Fruit fly (Drosophila melanogaster): ENCODE results near the gene CG6788.

CG6788 gene

DNA sequence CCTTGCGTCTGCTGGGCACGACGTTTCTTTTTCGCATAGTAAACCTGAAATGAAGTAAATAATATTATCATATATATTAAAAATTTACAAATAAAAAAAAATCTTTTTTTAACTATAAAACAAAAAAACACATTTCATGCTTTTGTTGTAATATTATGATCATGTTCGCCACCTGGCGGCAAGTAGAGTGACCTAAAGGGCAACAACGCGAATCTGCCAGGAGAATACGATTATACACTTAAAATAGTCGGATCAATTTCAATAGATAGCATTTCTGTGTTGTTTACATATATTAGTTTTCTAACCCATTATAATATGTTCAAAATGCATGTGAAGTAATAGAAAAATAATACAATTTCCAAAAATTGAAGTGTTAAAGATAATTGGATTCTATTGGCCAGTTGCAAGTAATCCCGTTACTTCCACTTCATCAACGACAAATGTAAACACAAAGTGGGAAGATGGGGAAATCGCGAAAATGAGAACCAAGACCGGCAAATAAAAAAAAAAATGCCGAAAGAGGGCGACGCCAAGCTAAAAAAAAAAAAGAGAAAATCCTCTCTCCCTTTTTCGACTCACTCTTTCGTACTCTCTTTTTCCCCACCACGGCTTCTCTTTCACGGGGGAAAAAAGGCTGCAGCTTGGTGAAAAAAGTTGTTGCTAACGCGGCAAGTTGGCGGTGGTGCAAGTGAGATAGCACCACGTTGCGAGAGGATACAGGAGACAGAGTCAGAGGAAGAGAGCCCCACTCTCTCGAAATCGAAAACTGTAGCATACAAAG lies 17.2 kb upstream of the CG6788 start:
- TF ChIP-seq tj (GFP tag; optimal IDR thresholded peaks at IDR 0.05) (no peak), ovo (GFP tag; optimal IDR thresholded peaks at IDR 0.05) (no peak), Crg-1 (GFP tag; optimal IDR thresholded peaks at IDR 0.05) (no peak), CG7045 (GFP tag; optimal IDR thresholded peaks at IDR 0.05) (no peak), cic (GFP tag; optimal IDR thresholded peaks at IDR 0.05) (no peak), CG7101 (tag; optimal IDR thresholded peaks at IDR 0.05) (no peak), CG1620 (GFP tag; optimal IDR thresholded peaks at IDR 0.05) (no peak), toe (GFP tag; optimal IDR thresholded peaks at IDR 0.05) (no peak), CG14711 (tag; optimal IDR thresholded peaks at IDR 0.05) (no peak)

- TF ChIP-seq CG7101 (tag; optimal IDR thresholded peaks at IDR 0.05) (no peak), CG5204 (GFP tag; optimal IDR thresholded peaks at IDR 0.05) (no peak), cnc (optimal IDR thresholded peaks at IDR 0.05) (no peak), cic (GFP tag; optimal IDR thresholded peaks at IDR 0.05) (no peak)
Observed at dm6 chrX:17872310-17872709, 15.7 kb upstream of the CG6788 start.

DNA sequence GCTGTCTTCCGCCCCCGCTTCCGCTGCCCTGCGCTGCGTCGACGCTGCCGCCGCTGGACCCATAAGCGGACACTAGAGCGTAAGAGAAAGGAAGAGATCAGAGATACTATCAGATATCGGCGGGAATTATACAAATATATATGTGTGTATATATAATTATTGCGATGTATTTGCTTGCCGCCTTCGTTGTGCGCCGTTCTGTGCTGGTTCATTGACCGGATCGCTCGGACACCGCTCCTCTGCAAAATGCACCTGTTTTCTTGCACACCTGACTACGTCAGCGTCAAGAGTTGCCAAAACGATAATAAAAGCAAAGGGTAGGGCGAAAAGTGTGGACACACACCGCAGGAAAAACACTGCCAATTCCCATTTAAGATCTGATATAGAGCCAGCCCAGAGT lies 14.6 kb upstream of the CG6788 start:
- TF ChIP-seq cnc (optimal IDR thresholded peaks at IDR 0.05) (no peak), toe (GFP tag; optimal IDR thresholded peaks at IDR 0.05) (no peak), Hr96 (GFP tag; optimal IDR thresholded peaks at IDR 0.05) (no peak), pad (GFP tag; optimal IDR thresholded peaks at IDR 0.05) (no peak), CG1620 (GFP tag; optimal IDR thresholded peaks at IDR 0.05) (no peak), Crg-1 (GFP tag; optimal IDR thresholded peaks at IDR 0.05) (no peak), CG5204 (GFP tag; optimal IDR thresholded peaks at IDR 0.05) (no peak), cic (GFP tag; optimal IDR thresholded peaks at IDR 0.05) (no peak), CG7045 (GFP tag; optimal IDR thresholded peaks at IDR 0.05) (no peak), Mnt (GFP tag; optimal IDR thresholded peaks at IDR 0.05) (no peak), CG7101 (tag; optimal IDR thresholded peaks at IDR 0.05) (no peak), CG11617 (GFP tag; optimal IDR thresholded peaks at IDR 0.05) (no peak), kay (GFP tag; ENCODE audit: borderline replicate concordance) (no peak), ovo (GFP tag; optimal IDR thresholded peaks at IDR 0.05) (no peak), tj (GFP tag; optimal IDR thresholded peaks at IDR 0.05) (no peak), CG33017 (tag; optimal IDR thresholded peaks at IDR 0.05) (no peak)

DNA sequence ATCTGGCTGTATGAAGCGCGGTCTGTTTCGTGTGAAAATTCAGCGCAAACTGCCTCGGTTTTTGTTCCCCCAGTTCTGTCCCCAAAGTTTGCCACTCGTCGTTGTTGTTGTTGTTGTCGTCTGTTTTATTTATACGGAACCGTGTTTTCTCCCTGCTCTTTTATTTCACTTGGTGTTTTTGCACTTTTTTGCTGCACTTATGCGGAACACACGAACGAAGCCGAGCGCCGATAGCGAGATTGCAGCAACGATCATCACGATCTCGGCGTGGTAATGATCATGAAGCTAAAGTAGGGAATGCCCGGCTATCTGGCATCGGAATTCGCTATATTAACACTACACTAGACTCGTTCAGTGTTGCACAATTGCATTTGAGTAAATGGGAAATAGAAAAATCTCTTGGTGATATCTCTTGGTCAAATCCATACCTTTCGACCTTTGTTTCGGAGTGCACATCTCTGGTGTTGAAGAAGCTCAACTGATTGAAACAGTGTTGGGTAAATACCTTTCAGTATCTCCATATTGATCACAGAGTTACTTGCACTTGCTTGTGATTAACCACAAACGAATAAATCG lies 12.9 kb upstream of the CG6788 start:
- TF ChIP-seq CG11617 (GFP tag; optimal IDR thresholded peaks at IDR 0.05) (no peak), CG1620 (GFP tag; optimal IDR thresholded peaks at IDR 0.05) (no peak)

- no peak for TF ChIP-seq CG7045 (GFP tag; optimal IDR thresholded peaks at IDR 0.05)
- no peak for TF ChIP-seq tj (GFP tag; optimal IDR thresholded peaks at IDR 0.05)
- TF ChIP-seq CG11617 (GFP tag; optimal IDR thresholded peaks at IDR 0.05): no peak
- TF ChIP-seq cnc (optimal IDR thresholded peaks at IDR 0.05): no peak
- no peak for TF ChIP-seq CG33017 (tag; optimal IDR thresholded peaks at IDR 0.05)
- no peak for TF ChIP-seq Mnt (GFP tag; optimal IDR thresholded peaks at IDR 0.05)
- TF ChIP-seq ovo (GFP tag; optimal IDR thresholded peaks at IDR 0.05): no peak
- TF ChIP-seq Clk (GFP tag; optimal IDR thresholded peaks at IDR 0.05): no peak
- no peak for TF ChIP-seq CG1620 (GFP tag; optimal IDR thresholded peaks at IDR 0.05)
- TF ChIP-seq toe (GFP tag; optimal IDR thresholded peaks at IDR 0.05): no peak
- no peak for TF ChIP-seq CG5204 (GFP tag; optimal IDR thresholded peaks at IDR 0.05)
Observed at dm6 chrX:17875695-17876094, 12.3 kb upstream of the CG6788 start.

DNA sequence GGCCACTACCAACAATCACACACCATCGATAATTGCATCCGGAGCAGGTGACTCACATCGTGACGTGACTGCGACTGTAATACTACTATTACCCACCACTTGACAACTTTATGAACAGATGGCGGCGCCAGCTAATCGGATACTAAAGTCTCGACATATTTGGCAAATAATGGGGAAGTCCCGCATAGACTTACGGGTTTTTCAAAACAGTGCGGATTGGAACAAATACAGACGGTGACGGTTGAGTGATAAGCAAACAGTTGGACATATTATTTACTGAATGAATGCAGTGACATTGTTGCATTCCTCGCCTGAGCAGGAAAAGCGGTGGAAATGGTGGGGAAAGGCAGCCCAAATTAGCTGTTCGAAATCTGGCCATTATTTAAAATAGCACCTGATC lies 11.5 kb upstream of the CG6788 start:
- peak; percentile 67 for TF ChIP-seq kay (GFP tag; ENCODE audit: borderline replicate concordance)
- TF ChIP-seq Hr96 (GFP tag; optimal IDR thresholded peaks at IDR 0.05): no peak
- peak; percentile 2 for TF ChIP-seq CG14711 (tag; optimal IDR thresholded peaks at IDR 0.05)

dm6 chrX:17877974-17878373 lies 10.0 kb upstream of the CG6788 start:
- TF ChIP-seq Mnt (GFP tag; optimal IDR thresholded peaks at IDR 0.05): no peak
- TF ChIP-seq CG12768 (GFP tag; optimal IDR thresholded peaks at IDR 0.05): no peak
- no peak for TF ChIP-seq CG33017 (tag; optimal IDR thresholded peaks at IDR 0.05)
- TF ChIP-seq CG5204 (GFP tag; optimal IDR thresholded peaks at IDR 0.05): no peak
- TF ChIP-seq cnc (optimal IDR thresholded peaks at IDR 0.05): no peak
- TF ChIP-seq kay (GFP tag; ENCODE audit: borderline replicate concordance): peak; percentile 83
- TF ChIP-seq CG11617 (GFP tag; optimal IDR thresholded peaks at IDR 0.05): no peak
- TF ChIP-seq Crg-1 (GFP tag; optimal IDR thresholded peaks at IDR 0.05): no peak
- no peak for TF ChIP-seq Clk (GFP tag; optimal IDR thresholded peaks at IDR 0.05)

DNA sequence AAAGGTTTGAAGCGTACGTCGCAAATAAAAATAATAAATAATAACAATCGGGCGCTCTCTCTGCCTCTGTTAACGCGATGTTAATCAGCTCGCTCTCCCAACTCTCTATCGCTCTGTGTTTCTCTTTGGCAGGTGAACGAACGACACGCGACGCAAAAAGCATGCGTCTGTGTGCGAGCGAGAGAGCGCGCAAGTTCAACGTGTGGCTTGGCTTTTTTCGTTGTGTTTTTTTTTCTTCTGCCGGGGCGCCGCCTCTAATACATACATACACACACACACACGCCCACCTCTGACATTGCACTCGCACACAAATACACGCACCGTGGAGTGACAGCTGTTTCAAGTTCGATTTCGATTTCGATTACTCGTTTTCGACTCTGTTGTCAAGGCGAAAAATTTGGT lies 9.3 kb upstream of the CG6788 start:
- TF ChIP-seq CG12768 (GFP tag; optimal IDR thresholded peaks at IDR 0.05) (peak; percentile 46), Mnt (GFP tag; optimal IDR thresholded peaks at IDR 0.05) (peak; percentile 50), CG7101 (tag; optimal IDR thresholded peaks at IDR 0.05) (no peak), tj (GFP tag; optimal IDR thresholded peaks at IDR 0.05) (no peak), bab1 (GFP tag; optimal IDR thresholded peaks at IDR 0.05) (peak; percentile 38), cic (GFP tag; optimal IDR thresholded peaks at IDR 0.05) (peak; percentile 46), CG11617 (GFP tag; optimal IDR thresholded peaks at IDR 0.05) (peak; percentile 3), toe (GFP tag; optimal IDR thresholded peaks at IDR 0.05) (peak; percentile 10)

All from whole organism, adult.